In genomic region chrV:18605510-18605909, ce11 we compare ENCODE assay signal across 3 worm cellular contexts.
TF ChIP-seq lines count a peak whose summit lies in the region.

No protein-coding gene starts in this region.

TF ChIP-seq in whole organism, L3 larva, 47 proteins besides CTCF, POLR2A, EP300 and RAD21:
- TF ChIP-seq ceh-28 (tag; optimal IDR thresholded peaks at IDR 0.05; lab: Kevin White, UChicago) (peak; percentile 42), aly-2 (tag; optimal IDR thresholded peaks at IDR 0.05; lab: Kevin White, UChicago) (no peak)

TF ChIP-seq in whole organism, L4 larva, 104 proteins besides CTCF, POLR2A, EP300 and RAD21:
- TF ChIP-seq nhr-25 (tag; optimal IDR thresholded peaks at IDR 0.05; lab: Kevin White, UChicago; ENCODE audit: borderline replicate concordance, insufficient read depth) = no peak
- TF ChIP-seq dpl-1 (GFP tag; optimal IDR thresholded peaks at IDR 0.05; lab: Kevin White, UChicago) = no peak
- peak; percentile 73 for TF ChIP-seq ceh-28 (tag; optimal IDR thresholded peaks at IDR 0.05; lab: Kevin White, UChicago)
- TF ChIP-seq hmg-1.1 (GFP tag; IDR thresholded peaks at IDR 0.05; lab: Robert Waterston, UW) = no peak
- TF ChIP-seq F44E2.7 (GFP tag; IDR thresholded peaks at IDR 0.05; lab: Robert Waterston, UW) = no peak

TF ChIP-seq in whole organism, midembryonic, 9 proteins besides CTCF, POLR2A, EP300 and RAD21:
- TF ChIP-seq flt-1 (GFP tag; IDR thresholded peaks at IDR 0.05; lab: Robert Waterston, UW) (no peak), T22C8.4 (GFP tag; IDR thresholded peaks at IDR 0.05; lab: Robert Waterston, UW) (peak; percentile 65)

Comparison
In these comparisons a context has a peak if more than half of its experiments do, and no peak if none do; other contexts are left out.
1. Of the 28 proteins assayed by ChIP-seq in both whole organism, L4 larva and whole organism, L3 larva: peak only in whole organism, L4 larva: none; only in whole organism, L3 larva: none; in both: ceh-28; in neither: 27.